Worm (Caenorhabditis elegans) whole organism, early embryonic: ENCODE measurements around the gene slmp-1.

Experiments used
- F13C5.2 ChIP-seq: sonication (generic microtip); optimal IDR thresholded peaks from 2 replicates; lab custom pipeline; 2017; ENCODE audit warnings: mild to moderate bottlenecking, missing genetic modification characterization, inconsistent platforms, missing compliant biosample characterization
- flt-1 ChIP-seq: fragments of 200-800 bp; sonication (Bioruptor generic); IDR thresholded peaks from 2 replicates; pipeline ENCODE4 v1.3.6; 2022; ENCODE audit warnings: missing genetic modification characterization, missing compliant biosample characterization
- pes-1 ChIP-seq: fragments of 200-800 bp; sonication (Bioruptor generic); IDR thresholded peaks from 2 replicates; pipeline ENCODE4 v1.3.6; 2022; ENCODE audit warnings: missing genetic modification reagents, missing genetic modification characterization, missing compliant biosample characterization
- scrt-1 ChIP-seq: fragments of 200-800 bp; sonication (Bioruptor generic); IDR thresholded peaks from 2 replicates; pipeline ENCODE4 v1.3.6; 2022; ENCODE audit warnings: missing genetic modification characterization, missing compliant biosample characterization
- tra-4 ChIP-seq: sonication (generic microtip); optimal IDR thresholded peaks from 2 replicates; lab custom pipeline; 2017; ENCODE audit warnings: missing genetic modification characterization, missing compliant biosample characterization

DNA sequence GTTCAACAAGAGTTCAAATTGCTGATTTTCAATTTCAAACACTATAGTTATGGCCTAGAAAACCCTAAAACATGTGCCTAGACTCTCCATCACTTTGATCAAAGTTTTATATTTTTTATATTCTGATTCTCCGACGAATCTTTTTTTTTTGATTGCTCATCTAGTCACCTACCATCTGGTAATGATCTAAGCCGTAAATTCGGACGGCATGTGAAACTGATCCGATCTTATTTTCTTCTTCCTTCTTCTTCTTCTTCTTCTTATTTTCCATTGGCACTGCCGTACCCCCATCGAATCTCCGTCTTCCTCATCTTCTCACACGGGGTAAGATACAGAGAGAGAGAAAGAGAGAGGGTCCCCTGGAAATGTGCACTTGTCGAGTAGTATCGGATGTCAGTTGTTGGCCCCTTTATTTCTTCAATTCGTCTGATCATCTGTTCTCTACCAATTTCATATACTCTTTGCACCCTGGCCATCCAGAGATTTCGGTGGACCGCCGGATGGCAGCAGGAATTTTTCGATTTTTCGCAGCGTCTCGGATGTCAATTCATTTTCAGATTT, 44.8 kb upstream of the slmp-1 start:
- no peak for TF ChIP-seq scrt-1 (GFP tag; lab: Robert Waterston, UW)
- TF ChIP-seq F13C5.2 (tag; lab: Kevin White, UChicago): no peak
- no peak for TF ChIP-seq tra-4
- TF ChIP-seq flt-1 (GFP tag; lab: Robert Waterston, UW): no peak
- no peak for TF ChIP-seq pes-1 (GFP tag; lab: Robert Waterston, UW)
